Fruit fly (Drosophila melanogaster) whole organism, embryonic: ENCODE data around the gene GIIIspla2.

Experiments
- Aef1 ChIP-seq: fragments of 200-800 bp; sonication (Bioruptor generic); IDR thresholded peaks from 3 replicates; pipeline ENCODE4 v1.3.6; 2022; ENCODE audit warnings: missing biosample characterization, missing genetic modification characterization
- Asciz ChIP-seq: fragments of 200-800 bp; sonication (Bioruptor generic); optimal IDR thresholded peaks from 2 replicates; lab custom pipeline; 2017; ENCODE audit warnings: missing biosample characterization, mild to moderate bottlenecking, missing genetic modification characterization, missing genetic modification reagents
- Atf6 ChIP-seq: fragments of 200-800 bp; sonication (Bioruptor generic); IDR thresholded peaks from 2 replicates; pipeline ENCODE4 v1.3.6; 2022; ENCODE audit warnings: missing biosample characterization, missing genetic modification characterization
- Blimp-1 ChIP-seq: fragments of 200-800 bp; sonication (Bioruptor generic); optimal IDR thresholded peaks from 3 replicates; lab custom pipeline; 2018; ENCODE audit warnings: missing biosample characterization, missing genetic modification characterization, mild to moderate bottlenecking, moderate library complexity, missing genetic modification reagents
- CG10565 ChIP-seq: fragments of 200-800 bp; sonication (Bioruptor generic); optimal IDR thresholded peaks from 3 replicates; lab custom pipeline; 2016; ENCODE audit warnings: missing biosample characterization, mild to moderate bottlenecking, missing genetic modification characterization
- CG11695 ChIP-seq: fragments of 200-800 bp; sonication (Bioruptor generic); IDR thresholded peaks from 3 replicates; pipeline ENCODE4 v1.3.6; 2022; ENCODE audit warnings: missing biosample characterization, missing genetic modification characterization
- CG13123 ChIP-seq: fragments of 200-800 bp; sonication (Bioruptor generic); optimal IDR thresholded peaks from 2 replicates; lab custom pipeline; 2016; ENCODE audit warnings: missing biosample characterization, missing genetic modification characterization
- CG17359 ChIP-seq: fragments of 200-800 bp; sonication (Bioruptor generic); optimal IDR thresholded peaks from 3 replicates; lab custom pipeline; 2018; ENCODE audit warnings: missing biosample characterization, mild to moderate bottlenecking, missing genetic modification characterization, moderate library complexity
- CG17568 ChIP-seq: fragments of 200-800 bp; sonication (Bioruptor generic); optimal IDR thresholded peaks from 2 replicates; lab custom pipeline; 2018; ENCODE audit warnings: missing biosample characterization, mild to moderate bottlenecking, missing genetic modification characterization, moderate library complexity
- CG17612 ChIP-seq: fragments of 200-800 bp; sonication (Bioruptor generic); IDR thresholded peaks from 2 replicates; pipeline ENCODE4 v1.3.6; 2022; ENCODE audit warnings: missing biosample characterization, missing genetic modification characterization
- CG18011 ChIP-seq: fragments of 200-800 bp; sonication (Bioruptor generic); optimal IDR thresholded peaks from 2 replicates; lab custom pipeline; 2017; ENCODE audit warnings: missing biosample characterization, missing genetic modification characterization, mild to moderate bottlenecking, moderate library complexity, missing genotype
- CG3995 ChIP-seq: fragments of 200-800 bp; sonication (Bioruptor generic); optimal IDR thresholded peaks from 3 replicates; lab custom pipeline; 2016; ENCODE audit warnings: missing biosample characterization, missing genetic modification characterization
- CG42726 ChIP-seq: fragments of 200-800 bp; sonication (Bioruptor generic); IDR thresholded peaks from 2 replicates; pipeline ENCODE4 v1.3.6; 2022; ENCODE audit warnings: missing biosample characterization, missing genetic modification characterization; ENCODE audit not compliant: partially characterized antibody
- CG4360 ChIP-seq: fragments of 200-800 bp; sonication (Bioruptor generic); IDR thresholded peaks from 2 replicates; pipeline ENCODE4 v1.3.6; 2022; ENCODE audit warnings: missing biosample characterization, missing genetic modification characterization
- CG5245 ChIP-seq: fragments of 200-800 bp; sonication (Bioruptor generic); optimal IDR thresholded peaks from 3 replicates; lab custom pipeline; 2016; ENCODE audit warnings: missing biosample characterization, missing genetic modification characterization
- CG6765 ChIP-seq: fragments of 200-800 bp; sonication (Bioruptor generic); optimal IDR thresholded peaks from 3 replicates; lab custom pipeline; 2017; ENCODE audit warnings: missing biosample characterization, mild to moderate bottlenecking, missing genetic modification characterization
- CG7556 ChIP-seq: fragments of 200-800 bp; sonication (Bioruptor generic); optimal IDR thresholded peaks from 2 replicates; lab custom pipeline; 2017; ENCODE audit warnings: missing biosample characterization, mild to moderate bottlenecking, missing genetic modification characterization
- CG7928 ChIP-seq: fragments of 200-800 bp; sonication (Bioruptor generic); optimal IDR thresholded peaks from 2 replicates; lab custom pipeline; 2017; ENCODE audit warnings: missing biosample characterization, mild to moderate bottlenecking, missing genetic modification characterization
- CG8089 ChIP-seq: fragments of 200-800 bp; sonication (Bioruptor generic); optimal IDR thresholded peaks from 3 replicates; lab custom pipeline; 2016; ENCODE audit warnings: missing biosample characterization, missing genetic modification characterization
- CG9437 ChIP-seq: fragments of 200-800 bp; sonication (Bioruptor generic); optimal IDR thresholded peaks from 2 replicates; lab custom pipeline; 2018; ENCODE audit warnings: missing biosample characterization, mild to moderate bottlenecking, missing genetic modification characterization
- CoRest ChIP-seq: fragments of 200-800 bp; sonication (Bioruptor generic); optimal IDR thresholded peaks from 3 replicates; lab custom pipeline; 2018; ENCODE audit warnings: missing biosample characterization, mild to moderate bottlenecking, missing genetic modification characterization, moderate library complexity
- Dad ChIP-seq: fragments of 200-800 bp; sonication (Bioruptor generic); optimal IDR thresholded peaks from 3 replicates; lab custom pipeline; 2016; ENCODE audit warnings: missing biosample characterization, missing genetic modification characterization
- Elba2 ChIP-seq: fragments of 200-800 bp; sonication (Bioruptor generic); optimal IDR thresholded peaks from 3 replicates; lab custom pipeline; 2016; ENCODE audit warnings: missing biosample characterization, missing genetic modification characterization
- HHEX ChIP-seq: fragments of 200-800 bp; sonication (Bioruptor generic); optimal IDR thresholded peaks from 3 replicates; lab custom pipeline; 2017; ENCODE audit warnings: missing biosample characterization, mild to moderate bottlenecking, missing genetic modification characterization, missing genetic modification reagents
- Sox102F ChIP-seq: fragments of 200-800 bp; sonication (Bioruptor generic); optimal IDR thresholded peaks from 2 replicates; lab custom pipeline; 2018; ENCODE audit warnings: missing biosample characterization, mild to moderate bottlenecking, missing genetic modification characterization, moderate library complexity
- Ssrp ChIP-seq: fragments of 200-800 bp; sonication (Bioruptor generic); optimal IDR thresholded peaks from 2 replicates; lab custom pipeline; 2018; ENCODE audit warnings: missing biosample characterization, mild to moderate bottlenecking, missing genetic modification characterization, moderate library complexity
- Stat92E ChIP-seq, 3 experiments: fragments of >200 bp in 2 of 3; fragments of 200-800 bp in 1 of 3; sonication (Bioruptor generic) in 1 of 3; optimal IDR thresholded peaks; 2 replicates each; lab custom pipeline; 2017 to 2019; ENCODE audit warnings: missing biosample characterization in 3 of 3, missing genetic modification characterization in 3 of 3, mild to moderate bottlenecking in 1 of 3, moderate library complexity in 1 of 3
- Xrp1 ChIP-seq: fragments of 200-800 bp; sonication (Bioruptor generic); IDR thresholded peaks from 2 replicates; pipeline ENCODE4 v1.3.6; 2022; ENCODE audit warnings: missing biosample characterization, missing genetic modification characterization
- ac ChIP-seq: fragments of 200-800 bp; sonication (Bioruptor generic); optimal IDR thresholded peaks from 3 replicates; lab custom pipeline; 2017; ENCODE audit warnings: missing biosample characterization, mild to moderate bottlenecking, missing genetic modification characterization
- ase ChIP-seq: fragments of 200-800 bp; sonication (Bioruptor generic); IDR thresholded peaks from 3 replicates; pipeline ENCODE4 v1.3.6; 2022; ENCODE audit warnings: missing biosample characterization, missing genetic modification characterization
- bigmax ChIP-seq: fragments of 200-800 bp; sonication (Bioruptor generic); optimal IDR thresholded peaks from 2 replicates; lab custom pipeline; 2018; ENCODE audit warnings: missing biosample characterization, mild to moderate bottlenecking, missing genetic modification characterization
- dan ChIP-seq: fragments of 200-800 bp; sonication (Bioruptor generic); IDR thresholded peaks from 2 replicates; pipeline ENCODE4 v1.3.6; 2022; ENCODE audit warnings: missing biosample characterization, missing genetic modification characterization
- dm ChIP-seq: fragments of 200-800 bp; sonication (Bioruptor generic); optimal IDR thresholded peaks from 3 replicates; lab custom pipeline; 2016; ENCODE audit warnings: missing biosample characterization, missing genetic modification characterization
- exex ChIP-seq: fragments of 200-800 bp; sonication (Bioruptor generic); optimal IDR thresholded peaks from 4 replicates; lab custom pipeline; 2018; ENCODE audit warnings: missing biosample characterization, mild to moderate bottlenecking, missing genetic modification characterization, moderate library complexity
- eyg ChIP-seq: fragments of 200-800 bp; sonication (Bioruptor generic); optimal IDR thresholded peaks from 3 replicates; lab custom pipeline; 2016; ENCODE audit warnings: missing biosample characterization, missing genetic modification characterization
- gcm ChIP-seq: fragments of 200-800 bp; sonication (Bioruptor generic); optimal IDR thresholded peaks from 2 replicates; lab custom pipeline; 2019; ENCODE audit warnings: missing biosample characterization, mild to moderate bottlenecking, missing genetic modification characterization, moderate library complexity
- gsb ChIP-seq: fragments of 200-800 bp; sonication (Bioruptor generic); IDR thresholded peaks from 2 replicates; pipeline ENCODE4 v1.3.6; 2022; ENCODE audit warnings: missing biosample characterization, missing genetic modification characterization
- h ChIP-seq: fragments of >200 bp; optimal IDR thresholded peaks from 2 replicates; lab custom pipeline; 2017
- hth ChIP-seq: fragments of >200 bp; optimal IDR thresholded peaks from 2 replicates; lab custom pipeline; 2017; ENCODE audit warnings: inconsistent platforms
- kay ChIP-seq: fragments of 200-800 bp; sonication (Bioruptor generic); optimal IDR thresholded peaks from 2 replicates; lab custom pipeline; 2016; ENCODE audit warnings: missing biosample characterization, missing genetic modification characterization
- luna ChIP-seq: fragments of 200-800 bp; sonication (Bioruptor generic); optimal IDR thresholded peaks from 2 replicates; lab custom pipeline; 2016; ENCODE audit warnings: missing biosample characterization, missing genetic modification characterization
- otp ChIP-seq: fragments of 200-800 bp; sonication (Bioruptor generic); IDR thresholded peaks from 3 replicates; pipeline ENCODE4, ENCODE4 v1.3.6; 2022; ENCODE audit warnings: missing biosample characterization, missing genetic modification characterization
- p53 ChIP-seq: fragments of 200-800 bp; sonication (Bioruptor generic); optimal IDR thresholded peaks from 2 replicates; lab custom pipeline; 2016; ENCODE audit warnings: missing biosample characterization, missing genetic modification characterization
- phol ChIP-seq: fragments of 200-800 bp; sonication (Bioruptor generic); optimal IDR thresholded peaks from 3 replicates; lab custom pipeline; 2018; ENCODE audit warnings: missing biosample characterization, mild to moderate bottlenecking, missing genetic modification characterization, moderate library complexity
- ro ChIP-seq: fragments of 200-800 bp; sonication (Bioruptor generic); IDR thresholded peaks from 2 replicates; pipeline ENCODE4 v1.3.6; 2022; ENCODE audit warnings: missing biosample characterization, missing genetic modification characterization
- tgo ChIP-seq: fragments of 200-800 bp; sonication (Bioruptor generic); IDR thresholded peaks from 3 replicates; pipeline ENCODE4 v1.3.6; 2022; ENCODE audit warnings: missing biosample characterization, missing genetic modification characterization
- tna ChIP-seq: fragments of 200-800 bp; sonication (Bioruptor generic); IDR thresholded peaks from 2 replicates; pipeline ENCODE4 v1.3.6; 2022; ENCODE audit warnings: missing biosample characterization, missing genetic modification characterization; ENCODE audit not compliant: partially characterized antibody
- twi ChIP-seq: fragments of 200-800 bp; optimal IDR thresholded peaks from 2 replicates; lab custom pipeline; 2019; ENCODE audit warnings: missing biosample characterization, mild to moderate bottlenecking, missing genetic modification characterization, moderate library complexity
- yki ChIP-seq: fragments of >200 bp; optimal IDR thresholded peaks from 3 replicates; lab custom pipeline; 2018

GIIIspla2 gene

DNA sequence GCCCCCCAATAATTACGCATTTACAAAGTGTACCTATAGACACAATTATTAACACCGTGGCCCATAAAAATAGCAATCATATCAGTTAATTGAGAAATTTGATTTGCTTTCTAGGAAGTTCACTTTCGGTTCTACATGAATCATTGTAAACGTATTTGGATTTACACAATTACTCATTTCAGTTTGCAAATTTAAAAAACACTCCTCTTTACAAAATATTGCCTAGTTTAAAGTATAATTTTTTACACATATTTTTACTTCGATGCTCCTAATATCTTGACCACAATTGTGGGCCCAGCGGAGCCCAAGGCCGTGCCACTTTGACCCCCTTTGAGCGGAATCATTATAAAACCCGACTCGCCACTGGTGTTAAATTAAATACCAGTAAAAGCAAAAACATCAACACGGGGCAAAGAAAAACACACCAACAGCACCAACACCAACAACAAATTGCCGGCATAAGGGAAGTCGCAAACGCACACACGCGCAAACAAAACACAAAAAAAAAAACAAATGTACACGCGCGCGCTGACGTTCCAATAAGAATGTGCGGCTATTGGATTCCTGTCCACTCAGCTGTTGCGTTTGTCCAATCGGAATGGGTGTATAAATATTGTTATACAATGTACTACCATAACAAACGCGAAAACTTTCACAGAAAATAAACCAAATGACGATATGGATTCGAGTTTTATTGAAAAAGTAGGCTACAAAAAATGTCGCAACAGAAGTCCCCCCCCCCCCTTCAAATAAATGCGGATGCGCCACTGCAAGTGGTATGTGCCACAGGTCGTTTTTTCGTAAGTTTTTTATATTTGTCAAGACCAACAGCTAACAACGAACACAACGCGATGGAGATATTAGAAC is 42.7 kb upstream of the GIIIspla2 start (continued):
- TF ChIP-seq CoRest, result peak; percentile 73
- no peak for TF ChIP-seq dm (GFP tag; lab: Kevin White, UChicago)
- TF ChIP-seq Asciz (GFP tag; lab: Kevin White, UChicago), result peak; percentile 53
- peak; percentile 4 for TF ChIP-seq luna (GFP tag; lab: Kevin White, UChicago)
- TF ChIP-seq p53 (GFP tag; lab: Kevin White, UChicago), result no peak
- no peak for TF ChIP-seq CG7928 (GFP tag; lab: Kevin White, UChicago)
- peak; percentile 42 for TF ChIP-seq Blimp-1 (GFP tag; lab: Kevin White, UChicago)
- TF ChIP-seq CG4360, result peak; percentile 31; the same call in 1 of the 2 replicates
- TF ChIP-seq Dad (GFP tag; lab: Kevin White, UChicago), result no peak
- TF ChIP-seq Ssrp (tag; lab: Kevin White, UChicago), result peak; percentile 39
- peak; percentile 10 for TF ChIP-seq twi (tag; lab: Kevin White, UChicago)
- TF ChIP-seq Atf6 (GFP tag; lab: Robert Waterston, UW), result peak; percentile 70
- TF ChIP-seq tna (GFP tag; lab: Robert Waterston, UW), result no peak
- peak; percentile 62 for TF ChIP-seq CG17359
- TF ChIP-seq eyg (GFP tag; lab: Kevin White, UChicago), result peak; percentile 7
- peak; percentile 58; the same call in 1 of the 2 replicates for TF ChIP-seq Xrp1 (GFP tag; lab: Robert Waterston, UW)
- TF ChIP-seq tgo (GFP tag; lab: Robert Waterston, UW), result peak; percentile 42; the same call in 2 of the 3 replicates
- no peak for TF ChIP-seq CG5245 (GFP tag; lab: Kevin White, UChicago)
- TF ChIP-seq CG9437, result peak; percentile 46
- TF ChIP-seq phol (tag; lab: Kevin White, UChicago), result peak; percentile 55
- TF ChIP-seq CG13123 (GFP tag; lab: Kevin White, UChicago), result no peak
- TF ChIP-seq gsb (GFP tag; lab: Robert Waterston, UW), result 0 out of 2 replicates have a peak, but pooled peaks have one; percentile 33
- no peak for TF ChIP-seq CG10565 (GFP tag; lab: Kevin White, UChicago)
- TF ChIP-seq ase (GFP tag; lab: Robert Waterston, UW), result no peak
- TF ChIP-seq hth (lab: Kevin White, UChicago), result no peak
- TF ChIP-seq ro (GFP tag; lab: Robert Waterston, UW), result no peak
- no peak for TF ChIP-seq CG8089
- TF ChIP-seq CG42726 (GFP tag; lab: Robert Waterston, UW), result no peak
- peak; percentile 74 for TF ChIP-seq CG7556 (GFP tag; lab: Kevin White, UChicago)
- TF ChIP-seq ac (GFP tag; lab: Kevin White, UChicago), result no peak
- TF ChIP-seq CG6765 (GFP tag; lab: Kevin White, UChicago), result peak; percentile 77
- TF ChIP-seq Sox102F (GFP tag; lab: Kevin White, UChicago), result peak; percentile 64
- TF ChIP-seq CG17568 (GFP tag; lab: Kevin White, UChicago), result peak; percentile 57
- no peak for TF ChIP-seq h
- peak; percentile 26 for TF ChIP-seq gcm (GFP tag; lab: Kevin White, UChicago)
- TF ChIP-seq kay, result no peak
- TF ChIP-seq bigmax, result no peak
- peak; percentile 80 for TF ChIP-seq Elba2
- no peak for TF ChIP-seq CG17612
- TF ChIP-seq Stat92E (GFP tag; optimal IDR thresholded peaks at IDR 0.05; lab: Kevin White, UChicago), result no peak
- TF ChIP-seq CG3995 (GFP tag; lab: Kevin White, UChicago), result no peak
- TF ChIP-seq yki, result no peak
- peak; percentile 0 for TF ChIP-seq CG18011 (GFP tag; lab: Kevin White, UChicago)
- peak; percentile 70 for TF ChIP-seq HHEX
- peak; percentile 88 for TF ChIP-seq CG11695 (GFP tag; lab: Robert Waterston, UW)
- no peak for TF ChIP-seq otp (GFP tag; lab: Robert Waterston, UW)
- peak; percentile 35; the same call in 1 of the 3 replicates for TF ChIP-seq Aef1 (GFP tag; lab: Robert Waterston, UW)
- TF ChIP-seq exex (tag; lab: Kevin White, UChicago), result peak; percentile 24
- TF ChIP-seq dan, result no peak
